Worm (Caenorhabditis elegans) whole organism, L1 larva: ENCODE results near the gene F33C8.2.
A peak's percentile ranks its signal among the peaks of the same experiment; 100 is the strongest.

Source experiments
- C16A3.4 ChIP-seq: fragments of 150-350 bp; optimal IDR thresholded peaks from 2 replicates; lab custom pipeline; 2014; ENCODE audit warnings: missing biosample characterization, missing genetic modification characterization
- aha-1 ChIP-seq: fragments of 150-350 bp; optimal IDR thresholded peaks from 2 replicates; lab custom pipeline; 2014; ENCODE audit warnings: missing biosample characterization, missing genetic modification characterization
- aly-2 ChIP-seq: fragments of 150-350 bp; optimal IDR thresholded peaks from 2 replicates; lab custom pipeline; 2014; ENCODE audit warnings: missing biosample characterization, missing genetic modification characterization
- blmp-1 ChIP-seq: fragments of 150-350 bp; optimal IDR thresholded peaks from 2 replicates; lab custom pipeline; 2014; ENCODE audit warnings: missing biosample characterization, missing genetic modification characterization
- ces-1 ChIP-seq: fragments of 150-350 bp; optimal IDR thresholded peaks from 2 replicates; lab custom pipeline; 2014; ENCODE audit warnings: missing biosample characterization, missing genetic modification reagents, missing genetic modification characterization
- dsc-1 ChIP-seq: sonication (generic microtip); optimal IDR thresholded peaks from 2 replicates; lab custom pipeline; 2016; ENCODE audit warnings: mild to moderate bottlenecking, missing genetic modification characterization, missing compliant biosample characterization
- efl-1 ChIP-seq, 4 experiments: fragments of 150-350 bp; optimal IDR thresholded peaks in 3 of 4; peaks in 1 of 4; 1 replicate in 1 of 4; 2 replicates in 3 of 4; lab custom pipeline; 2014; ENCODE audit warnings: missing biosample characterization in 2 of 4, missing genetic modification characterization in 2 of 4, missing genetic modification reagents in 2 of 4
- efl-3 ChIP-seq: fragments of 200-800 bp; sonication (Bioruptor generic); optimal IDR thresholded peaks from 2 replicates; lab custom pipeline; 2018; ENCODE audit warnings: mild to moderate bottlenecking, missing genetic modification characterization, missing compliant biosample characterization
- egl-13 ChIP-seq: sonication (generic microtip); optimal IDR thresholded peaks from 2 replicates; lab custom pipeline; 2016; ENCODE audit warnings: missing genotype, missing genetic modification reagents, missing genetic modification characterization, missing compliant biosample characterization
- egl-27 ChIP-seq, 2 experiments: fragments of 150-350 bp in 1 of 2; sonication (generic microtip); optimal IDR thresholded peaks; 3 replicates each; lab custom pipeline; 2017 to 2018; ENCODE audit warnings: missing biosample characterization in 2 of 2, missing genetic modification characterization in 2 of 2, missing genetic modification reagents in 2 of 2
- elt-2 ChIP-seq: sonication (generic microtip); optimal IDR thresholded peaks from 2 replicates; lab custom pipeline; 2016; ENCODE audit warnings: missing genetic modification characterization, mild to moderate bottlenecking, inconsistent platforms, missing compliant biosample characterization, missing genetic modification reagents
- elt-3 ChIP-seq, 6 experiments: fragments of 150-350 bp in 1 of 6; sonication (generic microtip); optimal IDR thresholded peaks; 2 replicates each; lab custom pipeline; 2017 to 2018; ENCODE audit warnings: missing biosample characterization in 6 of 6, missing genetic modification characterization in 6 of 6, inconsistent platforms in 1 of 6
- ets-5 ChIP-seq: fragments of 200-800 bp; sonication (Bioruptor generic); IDR thresholded peaks from 2 replicates; pipeline ENCODE4 v1.3.6; 2022; ENCODE audit warnings: missing genetic modification characterization, missing compliant biosample characterization
- fkh-4 ChIP-seq: sonication (generic microtip); optimal IDR thresholded peaks from 2 replicates; lab custom pipeline; 2016; ENCODE audit warnings: missing compliant biosample characterization, missing genetic modification characterization, borderline replicate concordance
- fkh-8 ChIP-seq: sonication (generic microtip); optimal IDR thresholded peaks from 2 replicates; lab custom pipeline; 2016; ENCODE audit warnings: mild to moderate bottlenecking, missing genetic modification characterization, missing compliant biosample characterization
- hlh-4 ChIP-seq: sonication (generic microtip); optimal IDR thresholded peaks from 2 replicates; lab custom pipeline; 2016; ENCODE audit warnings: mild to moderate bottlenecking, missing genetic modification characterization, missing compliant biosample characterization
- jun-1 ChIP-seq: fragments of 150-350 bp; optimal IDR thresholded peaks from 2 replicates; lab custom pipeline; 2014; ENCODE audit warnings: missing biosample characterization, missing genetic modification reagents, missing genetic modification characterization
- lin-13 ChIP-seq: fragments of 150-350 bp; optimal IDR thresholded peaks from 2 replicates; lab custom pipeline; 2014; ENCODE audit warnings: missing biosample characterization, missing genetic modification reagents, missing genetic modification characterization
- lin-14 ChIP-seq: fragments of 200-800 bp; sonication (Bioruptor generic); optimal IDR thresholded peaks from 2 replicates; lab custom pipeline; 2018; ENCODE audit warnings: mild to moderate bottlenecking, missing genetic modification characterization, moderate library complexity, missing compliant biosample characterization
- lin-35 ChIP-seq, 2 experiments: fragments of 150-350 bp; optimal IDR thresholded peaks; 2 replicates each; lab custom pipeline; 2014; ENCODE audit warnings: missing biosample characterization in 2 of 2, missing genetic modification characterization in 2 of 2, missing genetic modification reagents in 2 of 2
- lsy-2 ChIP-seq, 2 experiments: fragments of 150-350 bp; optimal IDR thresholded peaks; 2 replicates each; lab custom pipeline; 2014; ENCODE audit warnings: missing biosample characterization in 2 of 2, missing genetic modification characterization in 2 of 2
- mdl-1 ChIP-seq, 2 experiments: fragments of 150-350 bp; optimal IDR thresholded peaks; 2 replicates each; lab custom pipeline; 2014 to 2017; ENCODE audit warnings: missing biosample characterization in 2 of 2, missing genetic modification characterization in 2 of 2, inconsistent platforms in 1 of 2
- nhr-11 ChIP-seq: fragments of 150-350 bp; optimal IDR thresholded peaks from 2 replicates; lab custom pipeline; 2014; ENCODE audit warnings: missing biosample characterization, missing genetic modification characterization
- nhr-19 ChIP-seq: fragments of 200-800 bp; sonication (Bioruptor generic); conservative IDR thresholded peaks from 2 replicates; pipeline ENCODE4 v1.3.6; 2022; ENCODE audit warnings: missing genetic modification characterization, missing compliant biosample characterization
- nhr-20 ChIP-seq: sonication (generic microtip); optimal IDR thresholded peaks from 2 replicates; lab custom pipeline; 2016; ENCODE audit warnings: mild to moderate bottlenecking, missing genetic modification characterization, missing compliant biosample characterization
- nhr-47 ChIP-seq: sonication (generic microtip); optimal IDR thresholded peaks from 2 replicates; lab custom pipeline; 2016; ENCODE audit warnings: mild to moderate bottlenecking, missing genetic modification characterization, moderate library complexity, missing compliant biosample characterization
- nhr-71 ChIP-seq: sonication (generic microtip); optimal IDR thresholded peaks from 2 replicates; lab custom pipeline; 2016; ENCODE audit warnings: mild to moderate bottlenecking, missing genetic modification characterization, moderate library complexity, missing compliant biosample characterization
- nhr-77 ChIP-seq: fragments of 150-350 bp; optimal IDR thresholded peaks from 2 replicates; lab custom pipeline; 2014; ENCODE audit warnings: missing biosample characterization, missing genetic modification characterization
- nhr-85 ChIP-seq: sonication (generic microtip); peaks from one replicate; lab custom pipeline; 2016; ENCODE audit warnings: missing genetic modification characterization, inconsistent platforms, missing compliant biosample characterization
- nhr-90 ChIP-seq: sonication (generic microtip); optimal IDR thresholded peaks from 2 replicates; lab custom pipeline; 2016; ENCODE audit warnings: mild to moderate bottlenecking, missing genetic modification characterization, missing compliant biosample characterization; ENCODE audit not compliant: poor library complexity
- pax-3 ChIP-seq: fragments of 200-800 bp; sonication (Bioruptor generic); optimal IDR thresholded peaks from 2 replicates; lab custom pipeline; 2018; ENCODE audit warnings: mild to moderate bottlenecking, missing genetic modification characterization, moderate library complexity, missing compliant biosample characterization
- rnt-1 ChIP-seq: sonication (generic microtip); optimal IDR thresholded peaks from 2 replicates; lab custom pipeline; 2016; ENCODE audit warnings: mild to moderate bottlenecking, missing genetic modification characterization, moderate library complexity, missing compliant biosample characterization
- skn-1 ChIP-seq: fragments of 150-350 bp; optimal IDR thresholded peaks from 2 replicates; lab custom pipeline; 2014; ENCODE audit warnings: missing biosample characterization, missing genetic modification characterization
- snu-23 ChIP-seq: sonication (generic microtip); optimal IDR thresholded peaks from 2 replicates; lab custom pipeline; 2016; ENCODE audit warnings: missing genetic modification characterization, missing compliant biosample characterization
- sox-4 ChIP-seq: sonication (generic microtip); optimal IDR thresholded peaks from 2 replicates; lab custom pipeline; 2016; ENCODE audit warnings: missing genetic modification characterization, missing compliant biosample characterization
- sup-37 ChIP-seq: fragments of 200-800 bp; sonication (Bioruptor generic); optimal IDR thresholded peaks from 2 replicates; lab custom pipeline; 2018; ENCODE audit warnings: mild to moderate bottlenecking, missing genetic modification characterization, missing compliant biosample characterization
- tbx-2 ChIP-seq: sonication (generic microtip); optimal IDR thresholded peaks from 2 replicates; lab custom pipeline; 2016; ENCODE audit warnings: missing genetic modification characterization, missing compliant biosample characterization
- unc-130 ChIP-seq: fragments of 150-350 bp; optimal IDR thresholded peaks from 2 replicates; lab custom pipeline; 2017; ENCODE audit warnings: missing biosample characterization, missing genetic modification characterization, inconsistent platforms
- unc-86 ChIP-seq: sonication (generic microtip); optimal IDR thresholded peaks from 2 replicates; lab custom pipeline; 2016; ENCODE audit warnings: missing genetic modification characterization, missing compliant biosample characterization
- vab-15 ChIP-seq: sonication (generic microtip); optimal IDR thresholded peaks from 2 replicates; lab custom pipeline; 2017; ENCODE audit warnings: missing genotype, mild to moderate bottlenecking, missing genetic modification characterization, missing compliant biosample characterization

Gene F33C8.2

DNA sequence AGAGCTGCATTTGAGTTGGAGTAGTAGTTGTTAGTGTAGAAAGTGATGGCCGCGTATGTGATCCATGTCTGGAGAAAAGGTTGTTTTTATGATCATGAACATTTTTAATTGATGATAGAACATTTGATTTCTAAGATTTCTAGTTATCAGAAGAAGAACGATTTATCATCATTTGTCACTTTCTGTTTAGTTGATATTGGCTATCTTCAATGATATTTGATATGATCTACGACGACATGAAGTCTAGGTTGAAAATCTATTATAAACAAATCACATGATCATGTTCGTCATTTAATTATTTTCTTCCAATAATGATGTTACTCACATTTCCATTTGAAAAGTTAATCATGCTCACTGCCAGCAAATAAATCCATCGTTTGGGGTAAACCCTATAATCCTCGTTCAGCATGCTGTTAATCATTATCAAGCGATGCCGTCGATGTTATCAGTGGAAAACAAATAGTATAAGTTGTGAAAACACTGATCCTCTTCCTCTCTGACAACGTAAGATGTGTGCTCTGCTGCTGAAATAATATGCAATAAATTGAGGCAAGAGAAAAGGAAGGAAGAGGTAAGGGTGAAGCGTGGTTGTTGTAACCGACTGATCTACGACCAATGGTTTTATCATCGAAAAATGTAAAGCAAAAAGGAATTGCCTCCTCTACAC is 15.9 kb downstream of the F33C8.2 start:
- peak; percentile 70 for TF ChIP-seq nhr-85 (tag; lab: Kevin White, UChicago)
- no peak for TF ChIP-seq egl-13
- TF ChIP-seq tbx-2 (tag; lab: Kevin White, UChicago) = peak; percentile 52
- TF ChIP-seq dsc-1 (tag; lab: Kevin White, UChicago) = peak; percentile 60
- peak; percentile 59 for TF ChIP-seq nhr-20
- no peak for TF ChIP-seq aha-1 (tag; lab: Kevin White, UChicago)
- no peak for TF ChIP-seq sox-4
- TF ChIP-seq nhr-71 (tag; lab: Kevin White, UChicago) = peak; percentile 62
- TF ChIP-seq nhr-47 (tag; lab: Kevin White, UChicago) = no peak
- peak in 1 of 2 experiments; percentile 21 for TF ChIP-seq lsy-2 (tag; optimal IDR thresholded peaks at IDR 0.05; lab: Kevin White, UChicago)
- no peak for TF ChIP-seq skn-1 (tag; lab: Kevin White, UChicago)
- peak; percentile 26 for TF ChIP-seq snu-23 (GFP tag; lab: Kevin White, UChicago)
- no peak for TF ChIP-seq C16A3.4
- no peak for TF ChIP-seq nhr-11 (tag; lab: Kevin White, UChicago)
- TF ChIP-seq fkh-4 (tag; lab: Kevin White, UChicago) = no peak
- no peak for TF ChIP-seq ets-5
- TF ChIP-seq nhr-77 (tag; lab: Kevin White, UChicago) = no peak
- no peak for TF ChIP-seq pax-3 (tag; lab: Kevin White, UChicago)
- no peak for TF ChIP-seq hlh-4 (tag; lab: Kevin White, UChicago)
- TF ChIP-seq nhr-19 (GFP tag; lab: Robert Waterston, UW) = peak; percentile 20; the same call in 1 of the 2 replicates
- no peak for TF ChIP-seq rnt-1 (tag; lab: Kevin White, UChicago)
- TF ChIP-seq unc-130 (tag; lab: Kevin White, UChicago) = no peak
- TF ChIP-seq vab-15 (tag; lab: Kevin White, UChicago) = no peak
- TF ChIP-seq elt-3 (tag; optimal IDR thresholded peaks at IDR 0.05; lab: Kevin White, UChicago) = peak in 2 of 6 experiments; percentile 62 to 81
- no peak for TF ChIP-seq lin-13 (GFP tag; lab: Kevin White, UChicago)
- TF ChIP-seq jun-1 = peak; percentile 41
- no peak for TF ChIP-seq aly-2 (tag; lab: Kevin White, UChicago)
- peak; percentile 73 for TF ChIP-seq elt-2 (tag; lab: Kevin White, UChicago)
- TF ChIP-seq efl-3 = no peak
- no peak for TF ChIP-seq fkh-8
- TF ChIP-seq sup-37 (GFP tag; lab: Kevin White, UChicago) = no peak
- TF ChIP-seq blmp-1 (tag; lab: Kevin White, UChicago) = peak; percentile 63
- no peak for TF ChIP-seq ces-1
- TF ChIP-seq mdl-1 (tag; optimal IDR thresholded peaks at IDR 0.05; lab: Kevin White, UChicago) = no peak
- peak; percentile 5 for TF ChIP-seq nhr-90
- peak; percentile 21 for TF ChIP-seq lin-14
- TF ChIP-seq egl-27 (tag; optimal IDR thresholded peaks at IDR 0.05; lab: Kevin White, UChicago) = no peak
- no peak for TF ChIP-seq unc-86
- TF ChIP-seq lin-35 (GFP tag; optimal IDR thresholded peaks at IDR 0.05; lab: Kevin White, UChicago) = peak in 1 of 2 experiments; percentile 25

ce11 chrX:14737623-14738022 is 16.4 kb downstream of the F33C8.2 start:
- TF ChIP-seq efl-1 (optimal IDR thresholded peaks at IDR 0.05; lab: Kevin White, UChicago) (no peak), efl-1 (GFP tag; optimal IDR thresholded peaks at IDR 0.05 in 1 of 2; lab: Kevin White, UChicago) (peak in 1 of 2 experiments; percentile 64), blmp-1 (tag; lab: Kevin White, UChicago) (peak; percentile 39), lin-14 (no peak)
